Worm (Caenorhabditis elegans): ENCODE results near the gene sec-15.

Gene sec-15

DNA sequence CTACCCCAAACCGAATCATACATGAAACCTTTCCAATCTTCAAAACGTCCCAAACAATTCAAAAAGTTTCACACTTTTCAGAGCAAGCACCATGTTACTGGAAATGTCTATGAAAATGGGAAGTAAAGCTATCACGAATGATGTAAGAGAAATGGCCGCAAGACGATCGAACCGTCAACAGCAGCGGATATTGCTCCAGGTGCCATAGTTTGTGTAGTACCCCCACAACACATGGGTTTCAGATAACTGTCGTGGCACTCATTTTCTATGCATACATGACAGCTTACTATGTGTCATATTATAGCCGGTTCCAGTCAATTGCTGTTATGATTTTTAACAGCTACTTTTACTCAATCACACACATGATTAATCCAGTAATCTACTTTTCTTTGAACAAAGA, 51.3 kb downstream of the sec-15 start, which contains the start of gene ZK721.3:
Gene ZK721.3 (plus strand): TSS at position 301 of the 400 bp plus-strand sequence.
- TF ChIP-seq elt-4 (tag; optimal IDR thresholded peaks at IDR 0.05) (no peak), hlh-15 (tag; optimal IDR thresholded peaks at IDR 0.05) (no peak), C38D4.7 (GFP tag; optimal IDR thresholded peaks at IDR 0.05) (no peak), ahr-1 (tag; optimal IDR thresholded peaks at IDR 0.05) (no peak)

All from whole organism, late embryonic.